Fruit fly (Drosophila melanogaster) Kc167 (cell line): ENCODE results near the gene CG13380.

Source experiments
- Sin3A ChIP-seq: fragments of >200 bp; optimal IDR thresholded peaks from 2 replicates; lab custom pipeline; 2018; ENCODE audit warnings: missing external identifiers
- h ChIP-seq: fragments of >200 bp; optimal IDR thresholded peaks from 3 replicates; lab custom pipeline; 2018; ENCODE audit warnings: missing external identifiers
- insv ChIP-seq: fragments of >200 bp; optimal IDR thresholded peaks from 3 replicates; lab custom pipeline; 2018; ENCODE audit warnings: missing external identifiers
- psq ChIP-seq: fragments of >200 bp; optimal IDR thresholded peaks from 2 replicates; lab custom pipeline; 2017; ENCODE audit warnings: missing external identifiers
- ttk ChIP-seq: sonication (Bioruptor generic); optimal IDR thresholded peaks from 2 replicates; lab custom pipeline; 2017; ENCODE audit warnings: missing external identifiers

DNA sequence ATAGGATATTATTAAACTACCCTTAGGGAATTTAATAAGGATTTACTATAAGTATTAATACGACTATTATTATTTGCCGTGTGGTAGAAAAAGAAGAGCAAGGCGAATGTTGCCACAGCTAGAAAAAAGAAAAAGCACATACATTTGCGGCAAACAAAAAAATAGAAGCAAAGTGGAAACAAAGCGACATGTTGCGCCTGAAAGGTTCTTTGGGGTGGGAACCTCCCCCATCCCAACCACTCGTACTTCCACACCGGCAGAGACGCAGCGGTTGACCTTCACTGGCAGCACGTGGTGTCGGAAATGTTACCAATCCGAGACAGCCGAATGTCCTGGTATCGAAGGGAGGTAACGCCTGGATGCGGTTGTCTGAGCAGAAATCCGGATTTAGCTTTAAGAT is 19.6 kb upstream of the CG13380 start:
- TF ChIP-seq h (lab: Kevin White, UChicago) (no peak), psq (lab: Kevin White, UChicago) (no peak), ttk (no peak), insv (no peak), Sin3A (lab: Kevin White, UChicago) (no peak)
